Fruit fly (Drosophila melanogaster): ENCODE measurements around the gene Tim9a.
A peak's percentile ranks its signal among the peaks of the same experiment; 100 is the strongest.

DNA sequence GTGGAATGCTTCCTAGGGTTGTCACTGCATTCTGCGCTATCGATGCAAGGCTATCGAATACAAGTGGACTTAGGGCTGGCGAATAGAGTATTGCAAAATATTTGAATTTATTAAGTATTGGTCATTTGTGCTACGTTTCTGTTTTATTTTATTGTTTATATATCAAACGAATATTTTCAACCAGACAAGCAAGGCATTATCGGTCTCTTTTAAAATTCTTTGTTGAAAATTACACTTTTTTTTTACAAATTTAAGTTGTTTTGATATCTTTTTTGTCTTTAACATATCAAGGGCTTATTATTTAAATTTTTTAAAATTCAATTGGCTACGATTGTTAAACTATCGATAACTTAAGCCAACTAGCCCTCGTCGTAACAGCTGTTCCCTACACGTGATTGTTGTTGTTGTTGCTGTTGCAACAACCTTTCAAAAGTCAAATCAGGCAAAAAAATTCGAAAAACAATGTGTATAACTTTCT, 2.4 kb downstream of the Tim9a start, which contains the start of the genes Ype and CG1662:
- TF ChIP-seq CG6808 (GFP tag; optimal IDR thresholded peaks at IDR 0.05) (peak; percentile 55), CG16779 (tag; optimal IDR thresholded peaks at IDR 0.05) (no peak), eg (GFP tag; IDR thresholded peaks at IDR 0.05) (peak; percentile 68; the same call in 2 of the 3 replicates), Ets96B (tag; optimal IDR thresholded peaks at IDR 0.05) (peak; percentile 60), CG6854 (GFP tag; optimal IDR thresholded peaks at IDR 0.05) (no peak), Sox14 (GFP tag; optimal IDR thresholded peaks at IDR 0.05) (peak; percentile 52), fd85E (GFP tag; optimal IDR thresholded peaks at IDR 0.05) (no peak), Hr39 (GFP tag; optimal IDR thresholded peaks at IDR 0.05) (peak; percentile 70), Hr38 (GFP tag; optimal IDR thresholded peaks at IDR 0.05) (no peak), Sox102F (GFP tag; optimal IDR thresholded peaks at IDR 0.05) (peak; percentile 67), ss (GFP tag; optimal IDR thresholded peaks at IDR 0.05) (peak in 1 of 2 experiments; percentile 71), CG8632 (GFP tag; optimal IDR thresholded peaks at IDR 0.05) (peak; percentile 57), vri (GFP tag; optimal IDR thresholded peaks at IDR 0.05) (peak; percentile 29)
